Worm (Caenorhabditis elegans): Measurements from ENCODE around the gene K01G5.8.

Gene K01G5.8

ce11 chrIII:10742382-10742860 lies 1.8 kb upstream of the K01G5.8 start, which contains the start of the genes tbb-1 and rib-2 (continued):
- peak; percentile 82 for TF ChIP-seq gmeb-1 (tag; optimal IDR thresholded peaks at IDR 0.05)
- peak; percentile 83 for TF ChIP-seq unc-55 (GFP tag; optimal IDR thresholded peaks at IDR 0.05)
- no peak for TF ChIP-seq lin-39 (tag; optimal IDR thresholded peaks at IDR 0.05)
- TF ChIP-seq egl-27 (tag; optimal IDR thresholded peaks at IDR 0.05) = peak; percentile 17

DNA sequence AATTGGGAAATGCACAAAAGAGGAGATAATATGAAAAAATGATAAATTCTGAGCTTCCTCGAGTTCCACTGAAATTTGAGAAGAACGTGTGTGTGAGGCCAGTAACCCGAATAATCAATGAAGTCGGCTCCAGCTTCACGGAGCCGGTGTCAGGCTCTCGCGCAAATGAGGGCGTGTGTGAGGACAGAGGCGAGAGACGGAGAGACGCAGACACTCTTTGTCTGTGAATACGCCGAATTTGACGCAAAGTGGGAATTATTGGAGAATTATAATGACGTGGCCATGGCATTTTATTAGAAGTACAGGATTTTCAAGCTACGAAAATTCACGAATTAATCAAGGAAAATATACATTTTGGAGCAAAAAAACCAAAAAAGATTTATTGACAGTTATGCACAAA lies 670 bp downstream of the K01G5.8 start:
- TF ChIP-seq sma-9 (GFP tag; optimal IDR thresholded peaks at IDR 0.05) (peak; percentile 20), sma-9 (tag; optimal IDR thresholded peaks at IDR 0.05) (no peak), lin-11 (tag; optimal IDR thresholded peaks at IDR 0.05) (no peak), lsy-2 (tag; optimal IDR thresholded peaks at IDR 0.05) (peak; percentile 37 to 64), elt-3 (tag; optimal IDR thresholded peaks at IDR 0.05) (no peak), F13H6.1 (tag; optimal IDR thresholded peaks at IDR 0.05) (peak; percentile 50), mbf-1 (tag; optimal IDR thresholded peaks at IDR 0.05) (no peak), sma-3 (GFP tag; optimal IDR thresholded peaks at IDR 0.05) (no peak), Y55F3AM.14 (GFP tag; optimal IDR thresholded peaks at IDR 0.05) (peak; percentile 8), ceh-82 (tag; optimal IDR thresholded peaks at IDR 0.05) (no peak), lin-13 (GFP tag; optimal IDR thresholded peaks at IDR 0.05) (peak; percentile 9), nhr-237 (tag; optimal IDR thresholded peaks at IDR 0.05) (no peak), nhr-12 (tag; optimal IDR thresholded peaks at IDR 0.05) (no peak), ama-1 (optimal IDR thresholded peaks at IDR 0.05) (peak; percentile 54), snpc-4 (tag; optimal IDR thresholded peaks at IDR 0.05) (no peak), egl-27 (tag; optimal IDR thresholded peaks at IDR 0.05) (peak; percentile 3), crh-2 (tag; optimal IDR thresholded peaks at IDR 0.05) (peak; percentile 86), nhr-21 (tag; optimal IDR thresholded peaks at IDR 0.05) (no peak), nhr-23 (tag; optimal IDR thresholded peaks at IDR 0.05) (no peak), lin-39 (tag; optimal IDR thresholded peaks at IDR 0.05) (no peak), gmeb-1 (tag; optimal IDR thresholded peaks at IDR 0.05) (no peak), mdl-1 (tag; optimal IDR thresholded peaks at IDR 0.05) (peak in 1 of 2 experiments; percentile 0), nhr-11 (tag; optimal IDR thresholded peaks at IDR 0.05) (no peak), peb-1 (tag; optimal IDR thresholded peaks at IDR 0.05) (no peak), nhr-25 (tag; optimal IDR thresholded peaks at IDR 0.05) (peak; percentile 6), nhr-77 (tag; optimal IDR thresholded peaks at IDR 0.05) (no peak), zag-1 (tag; optimal IDR thresholded peaks at IDR 0.05) (no peak), unc-62 (GFP tag; optimal IDR thresholded peaks at IDR 0.05) (no peak), ztf-4 (tag; optimal IDR thresholded peaks at IDR 0.05) (no peak), C34F6.9 (tag; optimal IDR thresholded peaks at IDR 0.05) (peak; percentile 82), alr-1 (tag; optimal IDR thresholded peaks at IDR 0.05) (no peak), nhr-6 (tag; optimal IDR thresholded peaks at IDR 0.05) (no peak), sem-4 (tag; optimal IDR thresholded peaks at IDR 0.05) (no peak), blmp-1 (tag; optimal IDR thresholded peaks at IDR 0.05; ENCODE audit: insufficient read depth) (no peak), unc-39 (tag; optimal IDR thresholded peaks at IDR 0.05) (no peak), aly-2 (tag; optimal IDR thresholded peaks at IDR 0.05) (no peak), fos-1 (tag; optimal IDR thresholded peaks at IDR 0.05) (peak; percentile 25), ztf-1 (GFP tag; conservative IDR thresholded peaks at IDR 0.05) (no peak), nhr-10 (tag; optimal IDR thresholded peaks at IDR 0.05) (no peak), nhr-129 (tag; optimal IDR thresholded peaks at IDR 0.05) (peak; percentile 38), ceh-16 (tag; optimal IDR thresholded peaks at IDR 0.05) (no peak), ZK546.5 (tag; optimal IDR thresholded peaks at IDR 0.05) (no peak), unc-55 (GFP tag; optimal IDR thresholded peaks at IDR 0.05) (peak; percentile 64), R02D3.7 (tag; optimal IDR thresholded peaks at IDR 0.05) (no peak), ztf-11 (tag; optimal IDR thresholded peaks at IDR 0.05) (no peak), elt-1 (tag; optimal IDR thresholded peaks at IDR 0.05) (no peak), dmd-4 (tag; optimal IDR thresholded peaks at IDR 0.05) (no peak), mab-5 (tag; optimal IDR thresholded peaks at IDR 0.05) (no peak), skn-1 (tag; optimal IDR thresholded peaks at IDR 0.05) (no peak)
